Worm (Caenorhabditis elegans) whole organism, L4 larva: Measurements from ENCODE around the gene odr-2.

Source experiments
- F37D6.2 ChIP-seq: sonication (generic microtip); optimal IDR thresholded peaks from 2 replicates; lab custom pipeline; 2016; ENCODE audit warnings: mild to moderate bottlenecking, missing genetic modification characterization, missing compliant biosample characterization
- ceh-62 ChIP-seq: sonication (generic microtip); optimal IDR thresholded peaks from 2 replicates; lab custom pipeline; 2017; ENCODE audit warnings: missing biosample characterization, missing genetic modification characterization
- hlh-30 ChIP-seq: sonication (generic microtip); optimal IDR thresholded peaks from 2 replicates; lab custom pipeline; 2017; ENCODE audit warnings: antibody characterized with exemption, mild to moderate bottlenecking, missing genetic modification characterization, missing compliant biosample characterization; ENCODE audit not compliant: insufficient read depth
- lin-39 ChIP-seq: fragments of 150-350 bp; optimal IDR thresholded peaks from 2 replicates; lab custom pipeline; 2014; ENCODE audit warnings: missing biosample characterization, missing genetic modification reagents, missing genetic modification characterization
- mdl-1 ChIP-seq, 2 experiments: fragments of 150-350 bp in 1 of 2; sonication (generic microtip) in 1 of 2; optimal IDR thresholded peaks; 2 replicates each; lab custom pipeline; 2014 to 2017; ENCODE audit warnings: missing biosample characterization in 2 of 2, missing genetic modification characterization in 2 of 2
- unc-62 ChIP-seq, 3 experiments: fragments of 150-350 bp in 1 of 3; sonication (generic microtip); optimal IDR thresholded peaks in 2 of 3; peaks in 1 of 3; 1 replicate in 1 of 3; 2 replicates in 2 of 3; lab custom pipeline; 2014 to 2017; ENCODE audit warnings: missing biosample characterization in 3 of 3, missing genetic modification characterization in 3 of 3, missing genetic modification reagents in 3 of 3, missing genotype in 1 of 3

ce11 chrV:7093720-7094401, 9.5 kb upstream of the odr-2 start, which contains the start of gene nhr-135:
- TF ChIP-seq unc-62 (GFP tag; optimal IDR thresholded peaks at IDR 0.05 in 1 of 2; lab: Kevin White, UChicago) (peak in 1 of 2 experiments; percentile 32), unc-62 (tag; optimal IDR thresholded peaks at IDR 0.05; lab: Kevin White, UChicago) (no peak), mdl-1 (tag; optimal IDR thresholded peaks at IDR 0.05; lab: Kevin White, UChicago) (peak; percentile 82 to 97), F37D6.2 (tag; lab: Kevin White, UChicago) (no peak), lin-39 (tag; lab: Kevin White, UChicago) (no peak), hlh-30 (tag; lab: Kevin White, UChicago) (peak; percentile 90), ceh-62 (tag; lab: Kevin White, UChicago) (no peak)
